Worm (Caenorhabditis elegans) whole organism, L2 larva: ENCODE results near the gene sma-2.

ENCODE experiments used
- aly-2 ChIP-seq: fragments of 150-350 bp; optimal IDR thresholded peaks from 2 replicates; lab custom pipeline; 2014; ENCODE audit warnings: missing biosample characterization, missing genetic modification characterization
- blmp-1 ChIP-seq: sonication (generic microtip); optimal IDR thresholded peaks from 2 replicates; lab custom pipeline; 2017; ENCODE audit warnings: missing genetic modification characterization, mild to moderate bottlenecking, missing compliant biosample characterization, antibody characterized with exemption, moderate library complexity; ENCODE audit not compliant: insufficient read depth
- lin-11 ChIP-seq: fragments of 150-350 bp; sonication (generic microtip); optimal IDR thresholded peaks from 2 replicates; lab custom pipeline; 2014; ENCODE audit warnings: missing biosample characterization, missing genetic modification characterization, inconsistent platforms, mixed read lengths
- nhr-237 ChIP-seq: fragments of 150-350 bp; optimal IDR thresholded peaks from 2 replicates; lab custom pipeline; 2014; ENCODE audit warnings: missing biosample characterization, missing genetic modification characterization
- nhr-25 ChIP-seq: fragments of 150-350 bp; sonication (generic microtip); optimal IDR thresholded peaks from 3 replicates; lab custom pipeline; 2014; ENCODE audit warnings: missing biosample characterization, missing genetic modification characterization

- no peak for TF ChIP-seq lin-11 (tag; lab: Kevin White, UChicago)
- TF ChIP-seq nhr-25 (tag; lab: Kevin White, UChicago), result no peak
- TF ChIP-seq nhr-237, result no peak
- TF ChIP-seq blmp-1, result no peak
- no peak for TF ChIP-seq aly-2 (tag; lab: Kevin White, UChicago)
These were observed 4.7 kb upstream of the sma-2 start for ce11 chrIII:8744765-8745164.
